Fruit fly (Drosophila melanogaster): ENCODE data around the gene mldr.

DNA sequence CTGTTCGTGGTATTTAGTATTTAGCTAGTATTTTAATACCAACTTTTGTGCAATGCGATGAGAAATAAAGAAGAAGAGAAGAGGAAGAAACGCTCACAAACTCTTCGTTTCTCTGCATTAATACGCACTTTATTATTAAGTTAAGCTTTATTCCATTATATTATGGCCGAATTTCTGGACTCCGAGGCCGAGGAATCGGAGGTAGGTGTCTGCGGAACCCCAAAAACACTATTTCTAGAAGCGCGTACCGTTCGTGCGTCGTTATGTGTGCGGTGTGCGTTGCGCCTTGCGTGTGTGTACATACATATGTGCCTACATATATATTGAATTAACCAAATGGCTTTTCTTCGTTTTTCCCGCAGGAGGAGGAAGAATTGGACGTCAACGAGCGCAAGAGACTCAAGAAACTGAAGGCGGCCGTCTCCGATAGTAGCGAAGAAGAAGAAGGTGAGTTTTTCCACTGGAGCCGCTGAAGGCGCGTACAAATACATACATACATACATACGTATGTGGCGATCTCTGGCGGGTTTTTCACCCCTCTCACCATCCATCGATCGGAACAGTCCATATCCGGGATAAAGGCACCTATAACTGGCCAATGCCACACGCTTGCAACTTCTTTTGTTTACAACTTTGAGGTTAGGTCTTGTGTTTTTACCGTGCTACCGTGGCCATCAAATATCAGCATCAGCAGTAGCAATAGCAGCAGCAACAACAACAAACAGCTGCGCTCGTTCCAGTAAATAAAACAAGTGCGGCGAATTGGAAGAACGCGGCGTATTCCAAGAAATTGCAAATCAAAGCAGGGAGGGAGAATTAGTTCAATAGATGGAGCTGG lies 23.1 kb upstream of the mldr start, which contains the start of gene Spt6:
- TF ChIP-seq pan (optimal IDR thresholded peaks at IDR 0.05) (no peak), usp (GFP tag; optimal IDR thresholded peaks at IDR 0.05) (no peak), Dll (optimal IDR thresholded peaks at IDR 0.05) (no peak)

Data from whole organism.